Fruit fly (Drosophila melanogaster): ENCODE data around the gene Wwox.

Wwox gene

dm6 chr2L:8001694-8002627 is 2.1 kb downstream of the Wwox start:
- peak in 1 of 2 experiments; percentile 80 for TF ChIP-seq foxo (GFP tag; optimal IDR thresholded peaks at IDR 0.05)
- TF ChIP-seq Dfd (GFP tag; optimal IDR thresholded peaks at IDR 0.05), result no peak
- TF ChIP-seq Sp1 (GFP tag; optimal IDR thresholded peaks at IDR 0.05), result peak; percentile 76
- no peak for TF ChIP-seq Myc (optimal IDR thresholded peaks at IDR 0.05)
- no peak for TF ChIP-seq dl (GFP tag; optimal IDR thresholded peaks at IDR 0.05; ENCODE audit: insufficient read depth in 1 of 2, partially characterized antibody in 2 of 2)
- peak; percentile 62 for TF ChIP-seq rgr (GFP tag; optimal IDR thresholded peaks at IDR 0.05)
- TF ChIP-seq HLH106 (tag; optimal IDR thresholded peaks at IDR 0.05), result peak; percentile 76
- TF ChIP-seq OdsH (GFP tag; optimal IDR thresholded peaks at IDR 0.05), result peak; percentile 69
- TF ChIP-seq Rel (GFP tag; optimal IDR thresholded peaks at IDR 0.05), result no peak
- TF ChIP-seq Rel (tag; optimal IDR thresholded peaks at IDR 0.05), result peak; percentile 5
- TF ChIP-seq N (GFP tag; optimal IDR thresholded peaks at IDR 0.05), result no peak
- peak; percentile 12 for TF ChIP-seq Hnf4 (GFP tag; optimal IDR thresholded peaks at IDR 0.05)
- TF ChIP-seq Dif (GFP tag; optimal IDR thresholded peaks at IDR 0.05; ENCODE audit: partially characterized antibody), result no peak
- no peak for TF ChIP-seq Abd-B (GFP tag; optimal IDR thresholded peaks at IDR 0.05)
- TF ChIP-seq Hr83 (GFP tag; optimal IDR thresholded peaks at IDR 0.05; ENCODE audit: poor library complexity, severe bottlenecking), result no peak
- TF ChIP-seq lola (GFP tag; optimal IDR thresholded peaks at IDR 0.05), result no peak
- no peak for TF ChIP-seq CrebA (GFP tag; optimal IDR thresholded peaks at IDR 0.05; ENCODE audit: borderline replicate concordance)
- TF ChIP-seq psq (GFP tag; optimal IDR thresholded peaks at IDR 0.05), result peak; percentile 65
- peak; percentile 82 for TF ChIP-seq h (GFP tag; optimal IDR thresholded peaks at IDR 0.05)
- no peak for TF ChIP-seq pan (optimal IDR thresholded peaks at IDR 0.05)
- peak; percentile 57 for TF ChIP-seq dmrt93B (GFP tag; optimal IDR thresholded peaks at IDR 0.05)
- TF ChIP-seq CG9705 (GFP tag; optimal IDR thresholded peaks at IDR 0.05), result no peak
- TF ChIP-seq Vsx2 (GFP tag; optimal IDR thresholded peaks at IDR 0.05; ENCODE audit: partially characterized antibody), result no peak
- no peak for TF ChIP-seq Hr78 (GFP tag; optimal IDR thresholded peaks at IDR 0.05)
- TF ChIP-seq sage (GFP tag; optimal IDR thresholded peaks at IDR 0.05), result peak; percentile 32
- no peak for TF ChIP-seq dsf (GFP tag; optimal IDR thresholded peaks at IDR 0.05; ENCODE audit: borderline replicate concordance)
- TF ChIP-seq jim (GFP tag; optimal IDR thresholded peaks at IDR 0.05), result no peak
- peak; percentile 89 for TF ChIP-seq sv (GFP tag; optimal IDR thresholded peaks at IDR 0.05)
- peak; percentile 55 for TF ChIP-seq woc (GFP tag; optimal IDR thresholded peaks at IDR 0.05)
- TF ChIP-seq usp (GFP tag; optimal IDR thresholded peaks at IDR 0.05), result no peak
- TF ChIP-seq GATAd (GFP tag; optimal IDR thresholded peaks at IDR 0.05), result no peak
- peak; percentile 76 for TF ChIP-seq ey (GFP tag; optimal IDR thresholded peaks at IDR 0.05)
- TF ChIP-seq brk (GFP tag; optimal IDR thresholded peaks at IDR 0.05), result peak; percentile 35
- TF ChIP-seq Jra (GFP tag; optimal IDR thresholded peaks at IDR 0.05), result peak; percentile 21
- no peak for TF ChIP-seq tai (GFP tag; optimal IDR thresholded peaks at IDR 0.05)
- peak; percentile 33 for TF ChIP-seq CG32264 (GFP tag; optimal IDR thresholded peaks at IDR 0.05)
- TF ChIP-seq Mio (GFP tag; optimal IDR thresholded peaks at IDR 0.05), result no peak
- peak; percentile 82 for TF ChIP-seq br (GFP tag; optimal IDR thresholded peaks at IDR 0.05)
- TF ChIP-seq fru (GFP tag; optimal IDR thresholded peaks at IDR 0.05), result peak; percentile 69

dm6 chr2L:8000578-8001040 is 3.5 kb downstream of the Wwox start:
- TF ChIP-seq CG32264 (GFP tag; optimal IDR thresholded peaks at IDR 0.05) (peak; percentile 74), psq (GFP tag; optimal IDR thresholded peaks at IDR 0.05) (peak; percentile 86), Dif (GFP tag; optimal IDR thresholded peaks at IDR 0.05; ENCODE audit: partially characterized antibody) (no peak), GATAd (GFP tag; optimal IDR thresholded peaks at IDR 0.05) (no peak), h (GFP tag; optimal IDR thresholded peaks at IDR 0.05) (peak; percentile 91), Hr78 (GFP tag; optimal IDR thresholded peaks at IDR 0.05) (no peak), Myc (optimal IDR thresholded peaks at IDR 0.05) (peak; percentile 37), CG9705 (GFP tag; optimal IDR thresholded peaks at IDR 0.05) (peak; percentile 4), foxo (GFP tag; optimal IDR thresholded peaks at IDR 0.05) (peak; percentile 39 to 92), dsf (GFP tag; optimal IDR thresholded peaks at IDR 0.05; ENCODE audit: borderline replicate concordance) (no peak), OdsH (GFP tag; optimal IDR thresholded peaks at IDR 0.05) (peak; percentile 81), fru (GFP tag; optimal IDR thresholded peaks at IDR 0.05) (peak; percentile 96), Mio (GFP tag; optimal IDR thresholded peaks at IDR 0.05) (peak; percentile 12), Rel (GFP tag; optimal IDR thresholded peaks at IDR 0.05) (peak; percentile 55), Rel (tag; optimal IDR thresholded peaks at IDR 0.05) (peak; percentile 24), usp (GFP tag; optimal IDR thresholded peaks at IDR 0.05) (no peak), Abd-B (GFP tag; optimal IDR thresholded peaks at IDR 0.05) (no peak), Sp1 (GFP tag; optimal IDR thresholded peaks at IDR 0.05) (peak; percentile 80), pan (optimal IDR thresholded peaks at IDR 0.05) (no peak), tai (GFP tag; optimal IDR thresholded peaks at IDR 0.05) (no peak), dl (GFP tag; optimal IDR thresholded peaks at IDR 0.05; ENCODE audit: insufficient read depth in 1 of 2, partially characterized antibody in 2 of 2) (no peak), rgr (GFP tag; optimal IDR thresholded peaks at IDR 0.05) (peak; percentile 84), jim (GFP tag; optimal IDR thresholded peaks at IDR 0.05) (no peak), Hnf4 (GFP tag; optimal IDR thresholded peaks at IDR 0.05) (peak; percentile 85), HLH106 (tag; optimal IDR thresholded peaks at IDR 0.05) (peak; percentile 87), Jra (GFP tag; optimal IDR thresholded peaks at IDR 0.05) (no peak), CrebA (GFP tag; optimal IDR thresholded peaks at IDR 0.05; ENCODE audit: borderline replicate concordance) (no peak), brk (GFP tag; optimal IDR thresholded peaks at IDR 0.05) (no peak), Dfd (GFP tag; optimal IDR thresholded peaks at IDR 0.05) (no peak), sage (GFP tag; optimal IDR thresholded peaks at IDR 0.05) (peak; percentile 56), ey (GFP tag; optimal IDR thresholded peaks at IDR 0.05) (peak; percentile 92), dmrt93B (GFP tag; optimal IDR thresholded peaks at IDR 0.05) (peak; percentile 88), woc (GFP tag; optimal IDR thresholded peaks at IDR 0.05) (peak; percentile 89), sv (GFP tag; optimal IDR thresholded peaks at IDR 0.05) (peak; percentile 23), N (GFP tag; optimal IDR thresholded peaks at IDR 0.05) (no peak), lola (GFP tag; optimal IDR thresholded peaks at IDR 0.05) (no peak), Hr83 (GFP tag; optimal IDR thresholded peaks at IDR 0.05; ENCODE audit: poor library complexity, severe bottlenecking) (no peak), br (GFP tag; optimal IDR thresholded peaks at IDR 0.05) (peak; percentile 91), Vsx2 (GFP tag; optimal IDR thresholded peaks at IDR 0.05; ENCODE audit: partially characterized antibody) (no peak)
